Worm (Caenorhabditis elegans) whole organism, L2 larva: ENCODE measurements around the gene srsx-28.

Source experiments
- ama-1 ChIP-seq: fragments of 150-350 bp; optimal IDR thresholded peaks from 2 replicates; lab custom pipeline; 2018; ENCODE audit warnings: inconsistent platforms
- nhr-237 ChIP-seq: fragments of 150-350 bp; optimal IDR thresholded peaks from 2 replicates; lab custom pipeline; 2014; ENCODE audit warnings: missing biosample characterization, missing genetic modification characterization
- sma-9 ChIP-seq, 2 experiments: fragments of 150-350 bp in 1 of 2; sonication (generic microtip) in 1 of 2; optimal IDR thresholded peaks; 2 replicates each; lab custom pipeline; 2014 to 2016; ENCODE audit warnings: missing genetic modification characterization in 2 of 2, mild to moderate bottlenecking in 1 of 2, missing biosample characterization in 1 of 2, missing compliant biosample characterization in 1 of 2, missing genetic modification reagents in 1 of 2, moderate library complexity in 1 of 2
- snpc-4 ChIP-seq: fragments of 150-350 bp; optimal IDR thresholded peaks from 2 replicates; lab custom pipeline; 2014; ENCODE audit warnings: missing biosample characterization, missing genetic modification characterization

DNA sequence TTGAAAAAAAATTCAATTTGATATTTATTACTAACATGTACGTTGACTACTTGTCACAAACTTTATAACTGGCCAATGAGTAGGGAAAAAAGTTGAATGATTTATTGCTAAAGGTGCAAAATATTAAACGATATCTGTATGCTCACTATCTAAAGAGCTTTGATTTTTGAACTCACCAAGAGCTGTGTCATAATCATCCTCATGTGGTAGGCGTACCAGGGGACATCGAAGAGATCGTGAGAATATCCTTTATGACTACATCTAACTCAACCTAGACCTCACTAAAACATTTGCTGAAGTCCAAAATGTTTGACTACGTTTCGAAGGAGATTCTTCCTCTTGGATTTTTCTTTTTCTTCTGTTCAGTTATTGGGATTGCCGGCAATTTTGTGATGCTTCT lies at the start of gene srsx-28:
- TF ChIP-seq snpc-4 (tag; lab: Kevin White, UChicago) = no peak
- no peak for TF ChIP-seq nhr-237 (tag; lab: Kevin White, UChicago)
- TF ChIP-seq ama-1 (lab: Kevin White, UChicago) = no peak
- no peak for TF ChIP-seq sma-9 (GFP tag; optimal IDR thresholded peaks at IDR 0.05; lab: Kevin White, UChicago)
- no peak for TF ChIP-seq sma-9 (tag; optimal IDR thresholded peaks at IDR 0.05; lab: Kevin White, UChicago)
